Fruit fly (Drosophila melanogaster) whole organism, embryonic: ENCODE measurements around the gene CG10803.

ENCODE experiments used
- Asciz ChIP-seq: fragments of 200-800 bp; sonication (Bioruptor generic); optimal IDR thresholded peaks from 2 replicates; lab custom pipeline; 2017; ENCODE audit warnings: missing biosample characterization, mild to moderate bottlenecking, missing genetic modification characterization, missing genetic modification reagents
- CG10209 ChIP-seq: fragments of 200-800 bp; sonication (Bioruptor generic); optimal IDR thresholded peaks from 3 replicates; lab custom pipeline; 2017; ENCODE audit warnings: missing biosample characterization, mild to moderate bottlenecking, missing genetic modification characterization, missing genetic modification reagents
- CG10274 ChIP-seq: fragments of 200-800 bp; sonication (Bioruptor generic); optimal IDR thresholded peaks from 3 replicates; lab custom pipeline; 2017; ENCODE audit warnings: missing biosample characterization, mild to moderate bottlenecking, missing genetic modification characterization
- CG10979 ChIP-seq: fragments of 200-800 bp; sonication (Bioruptor generic); optimal IDR thresholded peaks from 2 replicates; lab custom pipeline; 2018; ENCODE audit warnings: missing biosample characterization, mild to moderate bottlenecking, missing genetic modification characterization, moderate library complexity
- CG12236 ChIP-seq: fragments of 200-800 bp; sonication (Bioruptor generic); optimal IDR thresholded peaks from 2 replicates; lab custom pipeline; 2016; ENCODE audit warnings: missing biosample characterization, missing genetic modification characterization
- CG13424 ChIP-seq: fragments of 200-800 bp; sonication (Bioruptor generic); optimal IDR thresholded peaks from 2 replicates; lab custom pipeline; 2019; ENCODE audit warnings: missing biosample characterization, mild to moderate bottlenecking, missing genetic modification characterization, moderate library complexity
- CG14710 ChIP-seq: fragments of 200-800 bp; sonication (Bioruptor generic); optimal IDR thresholded peaks from 3 replicates; lab custom pipeline; 2019; ENCODE audit warnings: missing biosample characterization, mild to moderate bottlenecking, missing genetic modification characterization, moderate library complexity
- CG15011 ChIP-seq: fragments of 200-800 bp; sonication (Bioruptor generic); optimal IDR thresholded peaks from 3 replicates; lab custom pipeline; 2018; ENCODE audit warnings: missing biosample characterization, mild to moderate bottlenecking, missing genetic modification characterization
- CG15479 ChIP-seq: fragments of 200-800 bp; sonication (Bioruptor generic); optimal IDR thresholded peaks from 3 replicates; lab custom pipeline; 2019; ENCODE audit warnings: missing biosample characterization, mild to moderate bottlenecking, missing genetic modification characterization, moderate library complexity
- CG1603 ChIP-seq: fragments of 200-800 bp; sonication (Bioruptor generic); optimal IDR thresholded peaks from 2 replicates; lab custom pipeline; 2019; ENCODE audit warnings: missing biosample characterization, mild to moderate bottlenecking, missing genetic modification characterization, moderate library complexity
- CG17359 ChIP-seq: fragments of 200-800 bp; sonication (Bioruptor generic); optimal IDR thresholded peaks from 3 replicates; lab custom pipeline; 2018; ENCODE audit warnings: missing biosample characterization, mild to moderate bottlenecking, missing genetic modification characterization, moderate library complexity
- CG3163 ChIP-seq: fragments of 200-800 bp; sonication (Bioruptor generic); optimal IDR thresholded peaks from 3 replicates; lab custom pipeline; 2016; ENCODE audit warnings: missing biosample characterization, missing genetic modification characterization
- CG7271 ChIP-seq: fragments of 200-800 bp; sonication (Bioruptor generic); optimal IDR thresholded peaks from 2 replicates; lab custom pipeline; 2018; ENCODE audit warnings: missing biosample characterization, mild to moderate bottlenecking, missing genetic modification characterization, moderate library complexity
- Dip3 ChIP-seq: fragments of 200-800 bp; sonication (Bioruptor generic); optimal IDR thresholded peaks from 3 replicates; lab custom pipeline; 2016; ENCODE audit warnings: missing biosample characterization, missing genetic modification characterization
- Ets97D ChIP-seq: fragments of 200-800 bp; sonication (Bioruptor generic); optimal IDR thresholded peaks from 3 replicates; lab custom pipeline; 2016; ENCODE audit warnings: missing biosample characterization, missing genetic modification characterization
- Fer2 ChIP-seq: fragments of 200-800 bp; sonication (Bioruptor generic); optimal IDR thresholded peaks from 2 replicates; lab custom pipeline; 2018; ENCODE audit warnings: missing biosample characterization, mild to moderate bottlenecking, missing genetic modification characterization, moderate library complexity
- Gsc ChIP-seq: fragments of 200-800 bp; sonication (Bioruptor generic); IDR thresholded peaks from 2 replicates; pipeline ENCODE4 v1.3.6; 2022; ENCODE audit warnings: missing biosample characterization, missing genetic modification characterization
- Hmx ChIP-seq: fragments of 200-800 bp; sonication (Bioruptor generic); optimal IDR thresholded peaks from 2 replicates; lab custom pipeline; 2016; ENCODE audit warnings: missing biosample characterization, missing genetic modification characterization
- Hr3 ChIP-seq: fragments of 200-800 bp; sonication (Bioruptor generic); optimal IDR thresholded peaks from 3 replicates; lab custom pipeline; 2016; ENCODE audit warnings: missing biosample characterization, missing genetic modification characterization
- MESR4 ChIP-seq: fragments of 200-800 bp; sonication (Bioruptor generic); optimal IDR thresholded peaks from 2 replicates; lab custom pipeline; 2018; ENCODE audit warnings: missing biosample characterization, mild to moderate bottlenecking, missing genetic modification characterization, moderate library complexity
- Max ChIP-seq: fragments of 200-800 bp; sonication (Bioruptor generic); optimal IDR thresholded peaks from 2 replicates; lab custom pipeline; 2016; ENCODE audit warnings: missing biosample characterization, mild to moderate bottlenecking, missing genetic modification characterization
- Meics ChIP-seq: fragments of 200-800 bp; sonication (Bioruptor generic); optimal IDR thresholded peaks from 2 replicates; lab custom pipeline; 2017; ENCODE audit warnings: missing biosample characterization, mild to moderate bottlenecking, missing genetic modification characterization
- Oaz ChIP-seq: fragments of 200-800 bp; sonication (Bioruptor generic); IDR thresholded peaks from 2 replicates; pipeline ENCODE4 v1.3.6; 2022; ENCODE audit warnings: missing biosample characterization, missing genetic modification characterization
- Ravus ChIP-seq: fragments of 200-800 bp; sonication (Bioruptor generic); IDR thresholded peaks from 2 replicates; pipeline ENCODE4 v1.3.6; 2022; ENCODE audit warnings: missing biosample characterization, missing genetic modification characterization
- Rx ChIP-seq: fragments of 200-800 bp; sonication (Bioruptor generic); IDR thresholded peaks from 2 replicates; pipeline ENCODE4 v1.3.6; 2022; ENCODE audit warnings: missing biosample characterization, missing genetic modification characterization
- Six4 ChIP-seq: fragments of 200-800 bp; sonication (Bioruptor generic); optimal IDR thresholded peaks from 2 replicates; lab custom pipeline; 2016; ENCODE audit warnings: missing biosample characterization, missing genetic modification characterization
- Usf ChIP-seq: fragments of 200-800 bp; sonication (Bioruptor generic); optimal IDR thresholded peaks from 2 replicates; lab custom pipeline; 2017; ENCODE audit warnings: missing genotype, missing biosample characterization, missing genetic modification characterization
- amos ChIP-seq: fragments of 200-800 bp; sonication (Bioruptor generic); IDR thresholded peaks from 2 replicates; pipeline ENCODE4 v1.3.6; 2022; ENCODE audit warnings: missing biosample characterization, missing genetic modification characterization; ENCODE audit not compliant: partially characterized antibody
- ase ChIP-seq: fragments of 200-800 bp; sonication (Bioruptor generic); IDR thresholded peaks from 3 replicates; pipeline ENCODE4 v1.3.6; 2022; ENCODE audit warnings: missing biosample characterization, missing genetic modification characterization
- danr ChIP-seq: fragments of 200-800 bp; sonication (Bioruptor generic); IDR thresholded peaks from 2 replicates; pipeline ENCODE4 v1.3.6; 2022; ENCODE audit warnings: missing biosample characterization, missing genetic modification characterization
- emc ChIP-seq: fragments of 200-800 bp; sonication (Bioruptor generic); optimal IDR thresholded peaks from 2 replicates; lab custom pipeline; 2016; ENCODE audit warnings: missing biosample characterization, missing genetic modification characterization
- fd3F ChIP-seq: fragments of 200-800 bp; sonication (Bioruptor generic); optimal IDR thresholded peaks from 2 replicates; lab custom pipeline; 2018; ENCODE audit warnings: missing biosample characterization, mild to moderate bottlenecking, missing genetic modification characterization, moderate library complexity
- gce ChIP-seq: fragments of 200-800 bp; sonication (Bioruptor generic); IDR thresholded peaks from 3 replicates; pipeline ENCODE4 v1.3.6; 2022; ENCODE audit warnings: missing biosample characterization, missing genetic modification characterization
- gro ChIP-seq: fragments of 200-800 bp; sonication (Bioruptor generic); optimal IDR thresholded peaks from 2 replicates; lab custom pipeline; 2016; ENCODE audit warnings: missing biosample characterization, missing genetic modification characterization
- inv ChIP-seq: fragments of 200-800 bp; sonication (Bioruptor generic); IDR thresholded peaks from 2 replicates; pipeline ENCODE4 v1.3.6; 2022; ENCODE audit warnings: missing biosample characterization, missing genetic modification characterization; ENCODE audit not compliant: partially characterized antibody
- jumu ChIP-seq: fragments of 200-800 bp; sonication (Bioruptor generic); optimal IDR thresholded peaks from 3 replicates; lab custom pipeline; 2016; ENCODE audit warnings: missing biosample characterization, missing genetic modification characterization
- ken ChIP-seq: fragments of 200-800 bp; sonication (Bioruptor generic); IDR thresholded peaks from 3 replicates; pipeline ENCODE4 v1.3.6; 2022; ENCODE audit warnings: missing biosample characterization, missing genetic modification characterization
- maf-S ChIP-seq: fragments of 200-800 bp; sonication (Bioruptor generic); optimal IDR thresholded peaks from 2 replicates; lab custom pipeline; 2016; ENCODE audit warnings: missing biosample characterization, missing genetic modification characterization
- pnt ChIP-seq: fragments of 200-800 bp; sonication (Bioruptor generic); optimal IDR thresholded peaks from 3 replicates; lab custom pipeline; 2016; ENCODE audit warnings: missing biosample characterization, missing genetic modification characterization
- prd ChIP-seq, 3 experiments: fragments of >200 bp in 2 of 3; fragments of 200-800 bp in 1 of 3; sonication (Bioruptor generic) in 1 of 3; optimal IDR thresholded peaks in 2 of 3; IDR thresholded peaks in 1 of 3; 2 replicates in 2 of 3; 3 replicates in 1 of 3; pipeline versions ENCODE4 v1.3.6 to Lab custom; 2017 to 2022; ENCODE audit warnings: missing biosample characterization in 1 of 3, missing genetic modification characterization in 1 of 3
- ranshi ChIP-seq: fragments of 200-800 bp; sonication (Bioruptor generic); IDR thresholded peaks from 2 replicates; pipeline ENCODE4 v1.3.6; 2022; ENCODE audit warnings: missing biosample characterization, missing genetic modification characterization
- sens-2 ChIP-seq: fragments of 200-800 bp; sonication (Bioruptor generic); IDR thresholded peaks from 2 replicates; pipeline ENCODE4 v1.3.6; 2022; ENCODE audit warnings: missing biosample characterization, missing genetic modification characterization
- sqz ChIP-seq: fragments of 200-800 bp; sonication (Bioruptor generic); optimal IDR thresholded peaks from 3 replicates; lab custom pipeline; 2018; ENCODE audit warnings: missing biosample characterization, mild to moderate bottlenecking, missing genetic modification characterization
- stc ChIP-seq: fragments of 200-800 bp; sonication (Bioruptor generic); IDR thresholded peaks from 2 replicates; pipeline ENCODE4 v1.3.6; 2022; ENCODE audit warnings: missing biosample characterization, missing genetic modification characterization
- twi ChIP-seq: fragments of 200-800 bp; optimal IDR thresholded peaks from 2 replicates; lab custom pipeline; 2019; ENCODE audit warnings: missing biosample characterization, mild to moderate bottlenecking, missing genetic modification characterization, moderate library complexity
- vvl ChIP-seq: fragments of 200-800 bp; sonication (Bioruptor generic); IDR thresholded peaks from 2 replicates; pipeline ENCODE4 v1.3.6; 2022; ENCODE audit warnings: missing biosample characterization, missing genetic modification characterization
- zen ChIP-seq: fragments of 200-800 bp; sonication (Bioruptor generic); optimal IDR thresholded peaks from 3 replicates; lab custom pipeline; 2018; ENCODE audit warnings: missing biosample characterization, mild to moderate bottlenecking, missing genetic modification characterization, moderate library complexity
- zf30C ChIP-seq: fragments of 200-800 bp; sonication (Bioruptor generic); optimal IDR thresholded peaks from 3 replicates; lab custom pipeline; 2018; ENCODE audit warnings: missing biosample characterization, mild to moderate bottlenecking, missing genetic modification characterization

Gene CG10803

dm6 chrX:3482119-3483014 is 3.1 kb upstream of the CG10803 start, which contains the start of the genes CG10804 and CG10802 (continued):
- TF ChIP-seq Hmx (GFP tag; lab: Kevin White, UChicago) (peak; percentile 19), prd (optimal IDR thresholded peaks at IDR 0.05; lab: Kevin White, UChicago) (no peak), prd (GFP tag; IDR thresholded peaks at IDR 0.05; lab: Robert Waterston, UW) (peak; percentile 91), Oaz (GFP tag; lab: Robert Waterston, UW) (peak; percentile 68), CG10979 (tag; lab: Kevin White, UChicago) (peak; percentile 49), CG14710 (tag; lab: Kevin White, UChicago) (peak; percentile 73), gce (peak; percentile 54; the same call in 1 of the 3 replicates), vvl (GFP tag; lab: Robert Waterston, UW) (peak; percentile 93), Dip3 (GFP tag; lab: Kevin White, UChicago) (peak; percentile 77), Meics (GFP tag; lab: Kevin White, UChicago) (peak; percentile 51), danr (peak; percentile 72), zf30C (no peak), gro (GFP tag; lab: Kevin White, UChicago) (peak; percentile 70), amos (GFP tag; lab: Robert Waterston, UW) (peak; percentile 69), emc (GFP tag; lab: Kevin White, UChicago) (peak; percentile 46), CG15011 (GFP tag; lab: Kevin White, UChicago) (no peak), jumu (GFP tag; lab: Kevin White, UChicago) (peak; percentile 83), stc (peak; percentile 86), ase (GFP tag; lab: Robert Waterston, UW) (peak; percentile 85; the same call in 2 of the 3 replicates), Six4 (GFP tag; lab: Kevin White, UChicago) (peak; percentile 44), Gsc (GFP tag; lab: Robert Waterston, UW) (no peak; the same call in 1 of the 2 replicates), pnt (peak; percentile 82), Asciz (GFP tag; lab: Kevin White, UChicago) (no peak), CG1603 (tag; lab: Kevin White, UChicago) (peak; percentile 77), CG10209 (GFP tag; lab: Kevin White, UChicago) (peak; percentile 57), CG12236 (GFP tag; lab: Kevin White, UChicago) (peak; percentile 61), CG3163 (GFP tag; lab: Kevin White, UChicago) (peak; percentile 58), fd3F (GFP tag; lab: Kevin White, UChicago) (peak; percentile 58), Usf (GFP tag; lab: Kevin White, UChicago) (peak; percentile 30), CG13424 (peak; percentile 74), Ravus (GFP tag; lab: Robert Waterston, UW) (no peak), CG10274 (GFP tag; lab: Kevin White, UChicago) (peak; percentile 9), zen (tag; lab: Kevin White, UChicago) (peak; percentile 79), twi (tag; lab: Kevin White, UChicago) (peak; percentile 38), Max (GFP tag; lab: Kevin White, UChicago) (peak; percentile 64), Fer2 (tag; lab: Kevin White, UChicago) (peak; percentile 27), Rx (GFP tag; lab: Robert Waterston, UW) (peak; percentile 85), sqz (GFP tag; lab: Kevin White, UChicago) (peak; percentile 22), Hr3 (peak; percentile 70), sens-2 (peak; percentile 51; the same call in 1 of the 2 replicates), maf-S (GFP tag; lab: Kevin White, UChicago) (peak; percentile 66), Ets97D (peak; percentile 69), ken (peak; percentile 73; the same call in 2 of the 3 replicates), ranshi (GFP tag; lab: Robert Waterston, UW) (peak; percentile 81; the same call in 1 of the 2 replicates), CG17359 (tag; lab: Kevin White, UChicago) (peak; percentile 53), CG7271 (tag; lab: Kevin White, UChicago) (no peak), inv (GFP tag; lab: Robert Waterston, UW) (peak; percentile 67), CG15479 (peak; percentile 80), MESR4 (peak; percentile 39)
